Fruit fly (Drosophila melanogaster): ENCODE measurements around the gene mmm.

Gene mmm

dm6 chr3L:7592113-7592752, 9.0 kb downstream of the mmm start:
- no peak for TF ChIP-seq CG1620 (GFP tag; optimal IDR thresholded peaks at IDR 0.05)
- TF ChIP-seq CG12768 (GFP tag; optimal IDR thresholded peaks at IDR 0.05), result no peak
- TF ChIP-seq Mnt (GFP tag; optimal IDR thresholded peaks at IDR 0.05), result no peak
- TF ChIP-seq Crg-1 (GFP tag; optimal IDR thresholded peaks at IDR 0.05), result no peak
- TF ChIP-seq pad (GFP tag; optimal IDR thresholded peaks at IDR 0.05), result peak; percentile 95
- TF ChIP-seq bab1 (GFP tag; optimal IDR thresholded peaks at IDR 0.05), result peak; percentile 21
- peak; percentile 51 for TF ChIP-seq CG14711 (tag; optimal IDR thresholded peaks at IDR 0.05)
- no peak for TF ChIP-seq toe (GFP tag; optimal IDR thresholded peaks at IDR 0.05)
- peak; percentile 44 for TF ChIP-seq CG7101 (tag; optimal IDR thresholded peaks at IDR 0.05)
- no peak for TF ChIP-seq Hr96 (GFP tag; optimal IDR thresholded peaks at IDR 0.05)
- no peak for TF ChIP-seq CG5204 (GFP tag; optimal IDR thresholded peaks at IDR 0.05)
- TF ChIP-seq CG33017 (tag; optimal IDR thresholded peaks at IDR 0.05), result peak; percentile 54
- TF ChIP-seq kay (GFP tag; ENCODE audit: borderline replicate concordance), result no peak
- peak; percentile 9 for TF ChIP-seq ovo (GFP tag; optimal IDR thresholded peaks at IDR 0.05)
- TF ChIP-seq CG11617 (GFP tag; optimal IDR thresholded peaks at IDR 0.05), result peak; percentile 32
- TF ChIP-seq Clk (GFP tag; optimal IDR thresholded peaks at IDR 0.05), result no peak

- TF ChIP-seq kay (GFP tag; ENCODE audit: borderline replicate concordance), result no peak
- TF ChIP-seq bab1 (GFP tag; optimal IDR thresholded peaks at IDR 0.05), result no peak
- TF ChIP-seq tj (GFP tag; optimal IDR thresholded peaks at IDR 0.05), result no peak
- TF ChIP-seq pad (GFP tag; optimal IDR thresholded peaks at IDR 0.05), result no peak
- no peak for TF ChIP-seq CG5204 (GFP tag; optimal IDR thresholded peaks at IDR 0.05)
These were observed 9.5 kb downstream of the mmm start, which contains the start of gene Pura for dm6 chr3L:7592791-7593190. Gene Pura, plus strand, starts transcription at chr3L:7593091.

DNA sequence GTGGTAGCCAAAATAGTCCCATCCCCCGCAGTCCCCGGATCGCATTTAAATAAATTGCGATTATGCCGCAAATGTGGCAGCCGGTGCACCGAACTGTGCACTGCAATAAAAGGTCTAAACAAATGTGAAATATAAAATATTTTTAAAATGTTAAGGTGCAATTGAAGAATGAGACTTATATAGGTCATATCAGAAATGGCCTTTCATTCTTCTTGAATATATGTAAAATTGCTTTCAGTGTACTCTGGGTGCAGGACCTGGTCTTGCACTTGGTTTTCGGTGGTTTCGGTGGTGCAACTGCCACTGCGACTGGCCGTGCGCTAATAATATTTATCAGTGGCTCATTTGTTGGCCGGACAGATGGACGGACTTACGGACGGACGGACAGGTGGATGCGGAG, 15.1 kb downstream of the mmm start:
- no peak for TF ChIP-seq CG7045 (GFP tag; optimal IDR thresholded peaks at IDR 0.05)
- no peak for TF ChIP-seq cnc (optimal IDR thresholded peaks at IDR 0.05)
- TF ChIP-seq bab1 (GFP tag; optimal IDR thresholded peaks at IDR 0.05), result no peak
- TF ChIP-seq Crg-1 (GFP tag; optimal IDR thresholded peaks at IDR 0.05), result no peak
- TF ChIP-seq Clk (GFP tag; optimal IDR thresholded peaks at IDR 0.05), result no peak
- TF ChIP-seq ovo (GFP tag; optimal IDR thresholded peaks at IDR 0.05), result no peak
- TF ChIP-seq cic (GFP tag; optimal IDR thresholded peaks at IDR 0.05), result no peak
- no peak for TF ChIP-seq toe (GFP tag; optimal IDR thresholded peaks at IDR 0.05)
- TF ChIP-seq CG11617 (GFP tag; optimal IDR thresholded peaks at IDR 0.05), result no peak

DNA sequence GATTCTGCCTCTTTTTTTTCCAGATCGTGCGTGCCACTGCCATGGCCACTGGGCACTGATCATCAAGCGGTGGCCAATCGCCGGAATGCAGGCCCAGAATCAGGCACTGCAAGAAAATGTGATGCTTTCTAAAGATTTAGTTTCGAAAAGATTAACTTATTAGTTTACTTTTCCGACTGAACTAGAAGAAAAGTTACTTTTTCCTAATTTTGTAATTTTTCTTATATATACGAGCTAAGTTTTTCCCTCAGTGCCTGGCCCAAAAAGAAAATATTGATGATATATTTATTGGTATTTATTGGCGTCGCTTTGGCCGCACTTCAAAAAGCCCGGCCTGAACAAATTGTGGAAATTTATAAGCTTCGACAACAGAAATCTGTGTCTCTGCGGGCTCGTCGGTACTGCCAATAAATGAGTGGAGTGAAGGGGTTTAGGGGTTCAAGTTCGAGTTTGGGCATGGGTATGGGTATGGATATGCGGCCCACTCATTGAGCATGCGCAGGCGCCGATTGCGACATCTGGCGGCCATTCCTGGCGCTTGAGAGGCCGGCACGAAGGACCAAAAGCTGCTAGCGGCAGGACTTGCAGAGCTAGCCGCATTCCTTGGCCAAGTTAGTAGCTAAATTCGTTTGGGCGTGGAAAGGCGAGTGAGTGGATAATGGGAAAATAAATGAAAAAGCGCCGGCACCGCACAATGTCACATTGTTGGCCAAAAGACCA, 18.0 kb downstream of the mmm start:
- TF ChIP-seq Clk (GFP tag; optimal IDR thresholded peaks at IDR 0.05), result no peak

DNA sequence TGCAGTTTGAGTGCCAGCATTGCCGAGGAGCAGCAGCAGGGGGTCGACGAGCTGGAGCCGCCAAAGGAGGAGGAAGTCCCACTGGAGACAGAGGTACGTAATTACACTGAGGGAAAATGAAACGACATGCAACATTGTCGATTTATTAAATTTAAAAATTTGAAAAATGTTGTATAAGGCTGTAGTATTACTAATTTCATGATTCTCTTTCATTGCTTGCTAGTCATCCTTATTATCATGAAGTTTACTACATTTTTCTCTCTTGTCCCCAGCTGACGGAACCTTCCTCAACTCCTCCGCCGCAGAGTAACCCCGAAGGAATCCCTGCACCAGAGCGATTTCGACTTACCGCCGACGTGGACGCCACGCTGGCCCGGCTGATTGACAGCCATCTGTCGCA, 20.1 kb downstream of the mmm start:
- no peak for TF ChIP-seq Crg-1 (GFP tag; optimal IDR thresholded peaks at IDR 0.05)
- no peak for TF ChIP-seq CG1620 (GFP tag; optimal IDR thresholded peaks at IDR 0.05)
- no peak for TF ChIP-seq CG12768 (GFP tag; optimal IDR thresholded peaks at IDR 0.05)
- no peak for TF ChIP-seq CG5204 (GFP tag; optimal IDR thresholded peaks at IDR 0.05)
- no peak for TF ChIP-seq cic (GFP tag; optimal IDR thresholded peaks at IDR 0.05)
- TF ChIP-seq ovo (GFP tag; optimal IDR thresholded peaks at IDR 0.05), result no peak
- TF ChIP-seq pad (GFP tag; optimal IDR thresholded peaks at IDR 0.05), result no peak
- no peak for TF ChIP-seq CG11617 (GFP tag; optimal IDR thresholded peaks at IDR 0.05)
- TF ChIP-seq CG7101 (tag; optimal IDR thresholded peaks at IDR 0.05), result no peak
- no peak for TF ChIP-seq Mnt (GFP tag; optimal IDR thresholded peaks at IDR 0.05)
- no peak for TF ChIP-seq tj (GFP tag; optimal IDR thresholded peaks at IDR 0.05)
- TF ChIP-seq CG33017 (tag; optimal IDR thresholded peaks at IDR 0.05), result no peak
- no peak for TF ChIP-seq CG14711 (tag; optimal IDR thresholded peaks at IDR 0.05)
- TF ChIP-seq bab1 (GFP tag; optimal IDR thresholded peaks at IDR 0.05), result no peak
- TF ChIP-seq Hr96 (GFP tag; optimal IDR thresholded peaks at IDR 0.05), result no peak

- TF ChIP-seq tj (GFP tag; optimal IDR thresholded peaks at IDR 0.05) (no peak), Clk (GFP tag; optimal IDR thresholded peaks at IDR 0.05) (no peak), CG14711 (tag; optimal IDR thresholded peaks at IDR 0.05) (no peak), Crg-1 (GFP tag; optimal IDR thresholded peaks at IDR 0.05) (no peak), Mnt (GFP tag; optimal IDR thresholded peaks at IDR 0.05) (no peak), toe (GFP tag; optimal IDR thresholded peaks at IDR 0.05) (no peak), CG1620 (GFP tag; optimal IDR thresholded peaks at IDR 0.05) (no peak), CG12768 (GFP tag; optimal IDR thresholded peaks at IDR 0.05) (no peak)
These were observed 21.6 kb downstream of the mmm start for dm6 chr3L:7604863-7605262.

DNA sequence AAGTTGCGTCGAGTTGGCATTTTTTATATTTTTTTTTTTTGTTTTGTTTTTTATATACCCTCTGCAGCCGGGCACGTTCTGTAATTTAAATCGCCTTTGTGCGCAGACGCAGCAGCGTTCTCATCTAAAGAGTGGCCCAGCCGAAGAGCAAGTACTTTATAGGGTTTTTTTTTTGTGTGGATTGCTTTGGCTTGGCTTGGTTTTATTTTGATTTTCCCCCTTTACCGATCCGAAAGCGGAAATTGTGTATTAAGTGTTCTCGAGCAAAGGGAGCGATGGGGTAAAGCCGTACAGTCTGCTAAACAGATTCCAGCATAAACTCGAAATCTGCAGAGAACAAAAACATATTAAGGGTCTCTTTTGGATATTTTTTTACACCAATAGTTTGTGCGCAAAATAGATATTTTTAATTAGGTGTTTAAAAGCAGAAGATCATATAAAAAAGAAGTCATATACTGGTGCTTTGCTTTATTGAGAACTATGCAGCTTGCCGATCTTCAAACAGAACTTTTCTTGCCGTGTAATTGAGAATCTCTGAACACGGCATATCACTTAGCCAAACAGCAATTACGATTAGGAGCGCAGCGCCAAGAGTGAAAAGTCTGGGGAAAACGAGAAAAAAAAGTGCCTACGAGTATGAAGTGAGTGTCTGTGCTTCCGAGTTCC, 23.2 kb downstream of the mmm start:
- TF ChIP-seq CG33017 (tag; optimal IDR thresholded peaks at IDR 0.05), result no peak
- TF ChIP-seq CG7101 (tag; optimal IDR thresholded peaks at IDR 0.05), result no peak
- no peak for TF ChIP-seq bab1 (GFP tag; optimal IDR thresholded peaks at IDR 0.05)
- no peak for TF ChIP-seq cic (GFP tag; optimal IDR thresholded peaks at IDR 0.05)
- no peak for TF ChIP-seq toe (GFP tag; optimal IDR thresholded peaks at IDR 0.05)
- TF ChIP-seq CG5204 (GFP tag; optimal IDR thresholded peaks at IDR 0.05), result no peak
- TF ChIP-seq tj (GFP tag; optimal IDR thresholded peaks at IDR 0.05), result no peak
- TF ChIP-seq ovo (GFP tag; optimal IDR thresholded peaks at IDR 0.05), result no peak
- no peak for TF ChIP-seq Crg-1 (GFP tag; optimal IDR thresholded peaks at IDR 0.05)
- TF ChIP-seq CG7045 (GFP tag; optimal IDR thresholded peaks at IDR 0.05), result no peak
- no peak for TF ChIP-seq CG14711 (tag; optimal IDR thresholded peaks at IDR 0.05)
- no peak for TF ChIP-seq cnc (optimal IDR thresholded peaks at IDR 0.05)
- no peak for TF ChIP-seq kay (GFP tag; ENCODE audit: borderline replicate concordance)
- no peak for TF ChIP-seq CG12768 (GFP tag; optimal IDR thresholded peaks at IDR 0.05)
- no peak for TF ChIP-seq CG11617 (GFP tag; optimal IDR thresholded peaks at IDR 0.05)
- TF ChIP-seq Mnt (GFP tag; optimal IDR thresholded peaks at IDR 0.05), result no peak
- TF ChIP-seq Hr96 (GFP tag; optimal IDR thresholded peaks at IDR 0.05), result no peak
- no peak for TF ChIP-seq Clk (GFP tag; optimal IDR thresholded peaks at IDR 0.05)

Measured in whole organism, adult.